Worm (Caenorhabditis elegans) whole organism, early embryonic: ENCODE results near the gene spp-12.

Experiments used
- ama-1 ChIP-seq: fragments of 150-350 bp; optimal IDR thresholded peaks from 2 replicates; lab custom pipeline; 2014
- ceh-36 ChIP-seq: sonication (generic microtip); optimal IDR thresholded peaks from 2 replicates; lab custom pipeline; 2016; ENCODE audit warnings: missing genetic modification characterization, inconsistent platforms, missing compliant biosample characterization
- flt-1 ChIP-seq: fragments of 200-800 bp; sonication (Bioruptor generic); IDR thresholded peaks from 2 replicates; pipeline ENCODE4 v1.3.6; 2022; ENCODE audit warnings: missing genetic modification characterization, missing compliant biosample characterization
- hnd-1 ChIP-seq: sonication (generic microtip); optimal IDR thresholded peaks from 2 replicates; lab custom pipeline; 2016; ENCODE audit warnings: missing genetic modification characterization, missing compliant biosample characterization
- pes-1 ChIP-seq: fragments of 200-800 bp; sonication (Bioruptor generic); IDR thresholded peaks from 2 replicates; pipeline ENCODE4 v1.3.6; 2022; ENCODE audit warnings: missing genetic modification reagents, missing genetic modification characterization, missing compliant biosample characterization
- scrt-1 ChIP-seq: fragments of 200-800 bp; sonication (Bioruptor generic); IDR thresholded peaks from 2 replicates; pipeline ENCODE4 v1.3.6; 2022; ENCODE audit warnings: missing genetic modification characterization, missing compliant biosample characterization
- tbx-11 ChIP-seq: fragments of 200-800 bp; sonication (Bioruptor generic); IDR thresholded peaks from 2 replicates; pipeline ENCODE4 v1.3.6; 2022; ENCODE audit warnings: missing genetic modification characterization, missing compliant biosample characterization
- tbx-37 ChIP-seq: fragments of 200-800 bp; sonication (Bioruptor generic); conservative IDR thresholded peaks from 2 replicates; pipeline ENCODE4 v1.3.6; 2022; ENCODE audit warnings: missing genetic modification reagents, missing genetic modification characterization, missing compliant biosample characterization
- tra-4 ChIP-seq: sonication (generic microtip); optimal IDR thresholded peaks from 2 replicates; lab custom pipeline; 2017; ENCODE audit warnings: missing genetic modification characterization, missing compliant biosample characterization

DNA sequence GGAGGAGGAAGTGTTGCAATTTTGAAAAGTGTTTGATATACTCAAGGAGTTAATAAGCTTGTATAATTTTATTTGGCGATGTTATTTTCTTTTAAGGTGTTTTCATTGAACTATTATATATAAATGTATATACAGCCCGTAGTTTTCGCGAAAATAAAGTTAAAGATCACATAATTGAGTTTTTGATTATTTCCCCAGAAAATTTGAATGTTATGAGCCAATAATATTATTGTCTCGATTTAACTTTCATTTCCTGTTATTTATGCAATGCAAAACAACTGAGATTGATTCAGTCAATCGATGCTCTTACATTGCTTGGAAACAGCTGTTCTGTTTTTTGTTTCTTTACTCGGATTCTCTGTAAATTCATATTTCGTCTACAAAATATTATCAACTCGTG lies 41.2 kb upstream of the spp-12 start, which contains the start of gene srx-133:
- no peak for TF ChIP-seq tra-4
- TF ChIP-seq ama-1 (lab: Kevin White, UChicago) = no peak
- no peak for TF ChIP-seq tbx-37 (GFP tag; lab: Robert Waterston, UW)
- TF ChIP-seq scrt-1 = no peak
- no peak for TF ChIP-seq hnd-1
- no peak for TF ChIP-seq flt-1 (GFP tag; lab: Robert Waterston, UW)
- no peak for TF ChIP-seq ceh-36 (tag; lab: Kevin White, UChicago)
- no peak for TF ChIP-seq pes-1 (GFP tag; lab: Robert Waterston, UW)
- TF ChIP-seq tbx-11 (GFP tag; lab: Robert Waterston, UW) = no peak
